Worm (Caenorhabditis elegans) whole organism, L3 larva: Measurements from ENCODE around the gene cest-26.

Experiments used
- ZK546.5 ChIP-seq: sonication (generic microtip); optimal IDR thresholded peaks from 2 replicates; lab custom pipeline; 2017; ENCODE audit warnings: missing biosample characterization, missing genetic modification characterization
- ceh-28 ChIP-seq: fragments of 150-350 bp; optimal IDR thresholded peaks from 2 replicates; lab custom pipeline; 2014; ENCODE audit warnings: missing biosample characterization, missing genetic modification reagents, missing genetic modification characterization
- elt-2 ChIP-seq: sonication (generic microtip); optimal IDR thresholded peaks from 2 replicates; lab custom pipeline; 2016; ENCODE audit warnings: missing genetic modification reagents, mild to moderate bottlenecking, missing genetic modification characterization, missing compliant biosample characterization
- fos-1 ChIP-seq: fragments of 150-350 bp; optimal IDR thresholded peaks from 2 replicates; lab custom pipeline; 2014; ENCODE audit warnings: missing biosample characterization, missing genetic modification characterization
- lin-39 ChIP-seq: fragments of 150-350 bp; optimal IDR thresholded peaks from 2 replicates; lab custom pipeline; 2018; ENCODE audit warnings: missing biosample characterization, missing genetic modification reagents, missing genetic modification characterization
- nhr-23 ChIP-seq: fragments of 150-350 bp; optimal IDR thresholded peaks from 2 replicates; lab custom pipeline; 2014; ENCODE audit warnings: missing biosample characterization, missing genetic modification reagents, missing genetic modification characterization
- nhr-76 ChIP-seq: fragments of 150-350 bp; sonication (generic microtip); optimal IDR thresholded peaks from 5 replicates; lab custom pipeline; 2014; ENCODE audit warnings: missing biosample characterization, missing genetic modification characterization
- pha-4 ChIP-seq: fragments of 150-350 bp; optimal IDR thresholded peaks from 2 replicates; lab custom pipeline; 2014; ENCODE audit warnings: missing biosample characterization, missing genetic modification reagents, missing genetic modification characterization
- pqm-1 ChIP-seq: fragments of 150-350 bp; optimal IDR thresholded peaks from 2 replicates; lab custom pipeline; 2017; ENCODE audit warnings: missing biosample characterization, missing genetic modification characterization, inconsistent platforms
- zag-1 ChIP-seq: fragments of 150-350 bp; optimal IDR thresholded peaks from 2 replicates; lab custom pipeline; 2014; ENCODE audit warnings: missing biosample characterization, missing genetic modification characterization
- ztf-11 ChIP-seq: fragments of 150-350 bp; optimal IDR thresholded peaks from 2 replicates; lab custom pipeline; 2014; ENCODE audit warnings: missing biosample characterization, missing genetic modification characterization

- TF ChIP-seq ztf-11 (tag; lab: Kevin White, UChicago) (no peak), elt-2 (no peak), ZK546.5 (no peak), pqm-1 (no peak), lin-39 (no peak), pha-4 (tag; lab: Kevin White, UChicago) (no peak), zag-1 (tag; lab: Kevin White, UChicago) (no peak), nhr-76 (tag; lab: Kevin White, UChicago) (no peak), fos-1 (tag; lab: Kevin White, UChicago) (no peak), nhr-23 (tag; lab: Kevin White, UChicago) (no peak), ceh-28 (tag; lab: Kevin White, UChicago) (no peak)
These were observed 3.2 kb upstream of the cest-26 start, which contains the start of gene F15A8.1 for ce11 chrX:4440641-4441040.
